Fruit fly (Drosophila melanogaster) whole organism, embryonic: ENCODE data around the gene Vsp37A.

Source experiments
- Atf-2 ChIP-seq: fragments of 200-800 bp; sonication (Bioruptor generic); optimal IDR thresholded peaks from 2 replicates; lab custom pipeline; 2016; ENCODE audit warnings: missing biosample characterization, missing genetic modification characterization
- CG10267 ChIP-seq: fragments of 200-800 bp; sonication (Bioruptor generic); optimal IDR thresholded peaks from 2 replicates; lab custom pipeline; 2018; ENCODE audit warnings: missing biosample characterization, mild to moderate bottlenecking, missing genetic modification characterization, moderate library complexity
- CG11093 ChIP-seq: fragments of 200-800 bp; sonication (Bioruptor generic); IDR thresholded peaks from 3 replicates; pipeline ENCODE4 v1.3.6; 2022; ENCODE audit warnings: missing biosample characterization, missing genetic modification characterization
- CG12391 ChIP-seq: fragments of 200-800 bp; sonication (Bioruptor generic); optimal IDR thresholded peaks from 3 replicates; lab custom pipeline; 2018; ENCODE audit warnings: missing biosample characterization, mild to moderate bottlenecking, missing genetic modification characterization, moderate library complexity
- CG12942 ChIP-seq: fragments of 200-800 bp; sonication (Bioruptor generic); optimal IDR thresholded peaks from 3 replicates; lab custom pipeline; 2016; ENCODE audit warnings: missing biosample characterization, missing genetic modification characterization
- CG14050 ChIP-seq: fragments of 200-800 bp; sonication (Bioruptor generic); IDR thresholded peaks from 3 replicates; pipeline ENCODE4 v1.3.6; 2022; ENCODE audit warnings: missing biosample characterization, missing genetic modification characterization
- CG14710 ChIP-seq: fragments of 200-800 bp; sonication (Bioruptor generic); optimal IDR thresholded peaks from 3 replicates; lab custom pipeline; 2019; ENCODE audit warnings: missing biosample characterization, mild to moderate bottlenecking, missing genetic modification characterization, moderate library complexity
- CG30403 ChIP-seq: fragments of 200-800 bp; sonication (Bioruptor generic); optimal IDR thresholded peaks from 3 replicates; lab custom pipeline; 2016; ENCODE audit warnings: missing biosample characterization, missing genetic modification characterization
- CG3726 ChIP-seq: fragments of 200-800 bp; sonication (Bioruptor generic); IDR thresholded peaks from 3 replicates; pipeline ENCODE4, ENCODE4 v1.3.6; 2022; ENCODE audit warnings: missing biosample characterization, missing genetic modification characterization
- CG3995 ChIP-seq: fragments of 200-800 bp; sonication (Bioruptor generic); optimal IDR thresholded peaks from 3 replicates; lab custom pipeline; 2016; ENCODE audit warnings: missing biosample characterization, missing genetic modification characterization
- CG5180 ChIP-seq: fragments of 200-800 bp; sonication (Bioruptor generic); optimal IDR thresholded peaks from 3 replicates; lab custom pipeline; 2017; ENCODE audit warnings: missing biosample characterization, missing genetic modification characterization, mild to moderate bottlenecking, moderate library complexity, missing genetic modification reagents
- CG6254 ChIP-seq: fragments of 200-800 bp; sonication (Bioruptor generic); optimal IDR thresholded peaks from 3 replicates; lab custom pipeline; 2017; ENCODE audit warnings: mild to moderate bottlenecking, missing biosample characterization, missing genetic modification reagents, missing genetic modification characterization
- CG6765 ChIP-seq: fragments of 200-800 bp; sonication (Bioruptor generic); optimal IDR thresholded peaks from 3 replicates; lab custom pipeline; 2017; ENCODE audit warnings: missing biosample characterization, mild to moderate bottlenecking, missing genetic modification characterization
- CG6813 ChIP-seq: fragments of 200-800 bp; sonication (Bioruptor generic); optimal IDR thresholded peaks from 2 replicates; lab custom pipeline; 2017; ENCODE audit warnings: missing biosample characterization, missing genetic modification characterization, mild to moderate bottlenecking, moderate library complexity, missing genetic modification reagents
- CG7271 ChIP-seq: fragments of 200-800 bp; sonication (Bioruptor generic); optimal IDR thresholded peaks from 2 replicates; lab custom pipeline; 2018; ENCODE audit warnings: missing biosample characterization, mild to moderate bottlenecking, missing genetic modification characterization, moderate library complexity
- CG7357 ChIP-seq: fragments of 200-800 bp; sonication (Bioruptor generic); IDR thresholded peaks from 3 replicates; pipeline ENCODE4 v1.3.6; 2022; ENCODE audit warnings: missing biosample characterization, missing genetic modification characterization
- CG9727 ChIP-seq: fragments of 200-800 bp; sonication (Bioruptor generic); optimal IDR thresholded peaks from 3 replicates; lab custom pipeline; 2017; ENCODE audit warnings: missing biosample characterization, mild to moderate bottlenecking, missing genetic modification characterization
- Camta ChIP-seq: fragments of 200-800 bp; sonication (Bioruptor generic); optimal IDR thresholded peaks from 2 replicates; lab custom pipeline; 2016; ENCODE audit warnings: missing biosample characterization, missing genetic modification characterization
- E2f2 ChIP-seq: fragments of 200-800 bp; sonication (Bioruptor generic); IDR thresholded peaks from 2 replicates; pipeline ENCODE4 v1.3.6; 2022; ENCODE audit warnings: missing biosample characterization, missing genetic modification characterization
- HLH4C ChIP-seq: fragments of 200-800 bp; sonication (Bioruptor generic); IDR thresholded peaks from 3 replicates; pipeline ENCODE4 v1.3.6; 2022; ENCODE audit warnings: missing biosample characterization, missing genetic modification characterization; ENCODE audit not compliant: partially characterized antibody
- Hr78 ChIP-seq, 2 experiments: fragments of 200-800 bp in 1 of 2; fragments of >200 bp in 1 of 2; sonication (Bioruptor generic) in 1 of 2; optimal IDR thresholded peaks; 2 replicates each; lab custom pipeline; 2017 to 2019; ENCODE audit warnings: missing biosample characterization in 2 of 2, missing genetic modification characterization in 2 of 2, mild to moderate bottlenecking in 1 of 2, moderate library complexity in 1 of 2
- Jarid2 ChIP-seq: fragments of 200-800 bp; sonication (Bioruptor generic); optimal IDR thresholded peaks from 3 replicates; lab custom pipeline; 2017; ENCODE audit warnings: mild to moderate bottlenecking, missing biosample characterization, missing genetic modification reagents, missing genetic modification characterization
- MTF-1 ChIP-seq: fragments of 200-800 bp; sonication (Bioruptor generic); optimal IDR thresholded peaks from 2 replicates; lab custom pipeline; 2018; ENCODE audit warnings: missing biosample characterization, mild to moderate bottlenecking, missing genetic modification characterization, borderline replicate concordance
- Max ChIP-seq: fragments of 200-800 bp; sonication (Bioruptor generic); optimal IDR thresholded peaks from 2 replicates; lab custom pipeline; 2016; ENCODE audit warnings: missing biosample characterization, mild to moderate bottlenecking, missing genetic modification characterization
- NC2α ChIP-seq: fragments of 200-800 bp; sonication (Bioruptor generic); optimal IDR thresholded peaks from 2 replicates; lab custom pipeline; 2016; ENCODE audit warnings: missing biosample characterization, missing genetic modification characterization
- NFAT ChIP-seq: fragments of 200-800 bp; sonication (Bioruptor generic); IDR thresholded peaks from 2 replicates; pipeline ENCODE4 v1.3.6; 2022; ENCODE audit warnings: missing biosample characterization, missing genetic modification characterization
- Nf-YB ChIP-seq: fragments of 200-800 bp; sonication (Bioruptor generic); optimal IDR thresholded peaks from 3 replicates; lab custom pipeline; 2019; ENCODE audit warnings: missing biosample characterization, mild to moderate bottlenecking, missing genetic modification characterization, moderate library complexity
- Oli ChIP-seq: fragments of 200-800 bp; sonication (Bioruptor generic); optimal IDR thresholded peaks from 2 replicates; lab custom pipeline; 2018; ENCODE audit warnings: missing biosample characterization, mild to moderate bottlenecking, missing genetic modification characterization, moderate library complexity
- Scr ChIP-seq: fragments of 200-800 bp; sonication (Bioruptor generic); IDR thresholded peaks from 2 replicates; pipeline ENCODE4 v1.3.6; 2022; ENCODE audit warnings: missing biosample characterization, missing genetic modification characterization; ENCODE audit not compliant: partially characterized antibody
- Six4 ChIP-seq: fragments of 200-800 bp; sonication (Bioruptor generic); optimal IDR thresholded peaks from 2 replicates; lab custom pipeline; 2016; ENCODE audit warnings: missing biosample characterization, missing genetic modification characterization
- Sox102F ChIP-seq: fragments of 200-800 bp; sonication (Bioruptor generic); optimal IDR thresholded peaks from 2 replicates; lab custom pipeline; 2018; ENCODE audit warnings: missing biosample characterization, mild to moderate bottlenecking, missing genetic modification characterization, moderate library complexity
- Spps ChIP-seq: fragments of 200-800 bp; sonication (Bioruptor generic); optimal IDR thresholded peaks from 2 replicates; lab custom pipeline; 2018; ENCODE audit warnings: missing biosample characterization, mild to moderate bottlenecking, missing genetic modification characterization
- Stat92E ChIP-seq, 3 experiments: fragments of >200 bp in 2 of 3; fragments of 200-800 bp in 1 of 3; sonication (Bioruptor generic) in 1 of 3; optimal IDR thresholded peaks; 2 replicates each; lab custom pipeline; 2017 to 2019; ENCODE audit warnings: missing biosample characterization in 3 of 3, missing genetic modification characterization in 3 of 3, mild to moderate bottlenecking in 1 of 3, moderate library complexity in 1 of 3
- Usf ChIP-seq: fragments of 200-800 bp; sonication (Bioruptor generic); optimal IDR thresholded peaks from 2 replicates; lab custom pipeline; 2017; ENCODE audit warnings: missing genotype, missing biosample characterization, missing genetic modification characterization
- bowl ChIP-seq: fragments of 200-800 bp; sonication (Bioruptor generic); IDR thresholded peaks from 2 replicates; pipeline ENCODE4 v1.3.6; 2022; ENCODE audit warnings: missing biosample characterization, missing genetic modification characterization
- da ChIP-seq: fragments of 200-800 bp; sonication (Bioruptor generic); optimal IDR thresholded peaks from 2 replicates; lab custom pipeline; 2016; ENCODE audit warnings: missing biosample characterization, missing genetic modification characterization
- dm ChIP-seq: fragments of 200-800 bp; sonication (Bioruptor generic); optimal IDR thresholded peaks from 3 replicates; lab custom pipeline; 2016; ENCODE audit warnings: missing biosample characterization, missing genetic modification characterization
- dmrt99B ChIP-seq: fragments of 200-800 bp; sonication (Bioruptor generic); optimal IDR thresholded peaks from 2 replicates; lab custom pipeline; 2018; ENCODE audit warnings: missing biosample characterization, mild to moderate bottlenecking, missing genetic modification characterization, moderate library complexity
- fd3F ChIP-seq: fragments of 200-800 bp; sonication (Bioruptor generic); optimal IDR thresholded peaks from 2 replicates; lab custom pipeline; 2018; ENCODE audit warnings: missing biosample characterization, mild to moderate bottlenecking, missing genetic modification characterization, moderate library complexity
- gcm2 ChIP-seq: fragments of 200-800 bp; sonication (Bioruptor generic); optimal IDR thresholded peaks from 2 replicates; lab custom pipeline; 2016; ENCODE audit warnings: missing biosample characterization, missing genetic modification characterization
- gt ChIP-seq: fragments of 200-800 bp; sonication (Bioruptor generic); IDR thresholded peaks from 2 replicates; pipeline ENCODE4 v1.3.6; 2022; ENCODE audit warnings: missing biosample characterization, missing genetic modification characterization
- ind ChIP-seq: fragments of 200-800 bp; sonication (Bioruptor generic); optimal IDR thresholded peaks from 3 replicates; lab custom pipeline; 2016; ENCODE audit warnings: missing biosample characterization, missing genetic modification characterization
- lola ChIP-seq, 3 experiments: fragments of >200 bp in 2 of 3; fragments of 200-800 bp in 1 of 3; sonication (Bioruptor generic) in 1 of 3; optimal IDR thresholded peaks; 2 replicates each; lab custom pipeline; 2017 to 2019; ENCODE audit warnings: missing biosample characterization in 3 of 3, missing genetic modification characterization in 3 of 3, mild to moderate bottlenecking in 1 of 3, moderate library complexity in 1 of 3
- luna ChIP-seq: fragments of 200-800 bp; sonication (Bioruptor generic); optimal IDR thresholded peaks from 2 replicates; lab custom pipeline; 2016; ENCODE audit warnings: missing biosample characterization, missing genetic modification characterization
- mirr ChIP-seq: fragments of 200-800 bp; sonication (Bioruptor generic); optimal IDR thresholded peaks from 3 replicates; lab custom pipeline; 2018; ENCODE audit warnings: missing biosample characterization, mild to moderate bottlenecking, missing genetic modification characterization
- nerfin-2 ChIP-seq: fragments of 200-800 bp; sonication (Bioruptor generic); IDR thresholded peaks from 2 replicates; pipeline ENCODE4 v1.3.6; 2022; ENCODE audit warnings: missing biosample characterization, missing genetic modification characterization; ENCODE audit not compliant: partially characterized antibody
- pho ChIP-seq: fragments of 200-800 bp; sonication (Bioruptor generic); optimal IDR thresholded peaks from 2 replicates; lab custom pipeline; 2016; ENCODE audit warnings: missing biosample characterization, missing genetic modification characterization
- psq ChIP-seq: fragments of 200-800 bp; sonication (Bioruptor generic); optimal IDR thresholded peaks from 2 replicates; lab custom pipeline; 2017; ENCODE audit warnings: missing biosample characterization, missing genetic modification characterization
- sens-2 ChIP-seq: fragments of 200-800 bp; sonication (Bioruptor generic); IDR thresholded peaks from 2 replicates; pipeline ENCODE4 v1.3.6; 2022; ENCODE audit warnings: missing biosample characterization, missing genetic modification characterization
- seq ChIP-seq: fragments of 200-800 bp; sonication (Bioruptor generic); IDR thresholded peaks from 2 replicates; pipeline ENCODE4 v1.3.6; 2022; ENCODE audit warnings: missing biosample characterization, missing genetic modification characterization

The Vsp37A gene

DNA sequence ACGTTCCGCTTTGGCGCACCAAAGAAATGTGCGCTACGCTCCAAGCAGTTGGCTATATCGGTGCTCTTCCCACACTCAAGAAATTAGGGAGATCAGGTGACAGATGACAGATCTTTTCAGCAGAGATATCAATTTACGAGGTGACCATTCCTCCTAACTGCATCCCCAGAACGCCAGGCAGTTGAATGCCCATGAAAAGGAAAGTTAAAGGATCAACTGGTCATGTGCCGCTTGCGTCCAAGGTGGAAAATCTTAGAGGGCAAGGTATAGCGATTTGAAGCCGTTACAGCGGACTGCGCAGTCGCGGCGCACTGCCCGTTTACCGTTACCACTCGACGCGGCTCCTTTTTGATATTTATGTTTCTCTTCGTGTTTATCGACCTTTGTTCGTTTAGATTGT, 2.7 kb upstream of the Vsp37A start (continued):
- 0 out of 2 replicates have a peak, but pooled peaks have one; percentile 13 for TF ChIP-seq E2f2 (GFP tag; lab: Robert Waterston, UW)
- TF ChIP-seq da (GFP tag; lab: Kevin White, UChicago) = no peak
- no peak for TF ChIP-seq CG6254 (GFP tag; lab: Kevin White, UChicago)
- TF ChIP-seq CG9727 (GFP tag; lab: Kevin White, UChicago) = peak; percentile 42
- TF ChIP-seq Scr (GFP tag; lab: Robert Waterston, UW) = no peak
- TF ChIP-seq CG7271 (tag; lab: Kevin White, UChicago) = no peak
- no peak for TF ChIP-seq MTF-1 (GFP tag; lab: Kevin White, UChicago)
- TF ChIP-seq NC2α (GFP tag; lab: Kevin White, UChicago) = no peak
- no peak for TF ChIP-seq pho (GFP tag; lab: Kevin White, UChicago)
- no peak for TF ChIP-seq gt (GFP tag; lab: Robert Waterston, UW)
- TF ChIP-seq gcm2 (GFP tag; lab: Kevin White, UChicago) = no peak
- TF ChIP-seq dm (GFP tag; lab: Kevin White, UChicago) = no peak
- TF ChIP-seq Camta (GFP tag; lab: Kevin White, UChicago) = no peak
- peak; percentile 3 for TF ChIP-seq CG5180 (GFP tag; lab: Kevin White, UChicago)
- TF ChIP-seq Stat92E (GFP tag; optimal IDR thresholded peaks at IDR 0.05; lab: Kevin White, UChicago) = no peak
- peak; percentile 26 for TF ChIP-seq dmrt99B (tag; lab: Kevin White, UChicago)
- no peak for TF ChIP-seq CG10267 (tag; lab: Kevin White, UChicago)
- peak; percentile 55 for TF ChIP-seq CG30403 (GFP tag; lab: Kevin White, UChicago)
- no peak for TF ChIP-seq CG12391 (tag; lab: Kevin White, UChicago)
- no peak for TF ChIP-seq Usf
- TF ChIP-seq Hr78 (GFP tag; optimal IDR thresholded peaks at IDR 0.05; lab: Kevin White, UChicago) = no peak
- TF ChIP-seq Atf-2 (GFP tag; lab: Kevin White, UChicago) = no peak
- peak; percentile 22 for TF ChIP-seq Oli (tag; lab: Kevin White, UChicago)
- TF ChIP-seq Six4 = peak; percentile 10
- TF ChIP-seq lola (GFP tag; optimal IDR thresholded peaks at IDR 0.05; lab: Kevin White, UChicago) = peak in 1 of 3 experiments; percentile 18
- TF ChIP-seq sens-2 (GFP tag; lab: Robert Waterston, UW) = no peak
- no peak for TF ChIP-seq seq (GFP tag; lab: Robert Waterston, UW)
- TF ChIP-seq bowl (GFP tag; lab: Robert Waterston, UW) = no peak
- no peak for TF ChIP-seq CG14710 (tag; lab: Kevin White, UChicago)
- no peak for TF ChIP-seq mirr (GFP tag; lab: Kevin White, UChicago)
- TF ChIP-seq CG12942 (GFP tag; lab: Kevin White, UChicago) = peak; percentile 23
- peak; percentile 18 for TF ChIP-seq psq (GFP tag; lab: Kevin White, UChicago)
- TF ChIP-seq CG11093 = no peak
- no peak for TF ChIP-seq fd3F (GFP tag; lab: Kevin White, UChicago)
- no peak for TF ChIP-seq Jarid2 (GFP tag; lab: Kevin White, UChicago)
- no peak for TF ChIP-seq Max (GFP tag; lab: Kevin White, UChicago)
- no peak for TF ChIP-seq CG7357 (GFP tag; lab: Robert Waterston, UW)
- no peak for TF ChIP-seq CG6765 (GFP tag; lab: Kevin White, UChicago)
- TF ChIP-seq CG14050 (GFP tag; lab: Robert Waterston, UW) = no peak
- TF ChIP-seq NFAT (GFP tag; lab: Robert Waterston, UW) = no peak
- no peak for TF ChIP-seq nerfin-2 (GFP tag; lab: Robert Waterston, UW)
- no peak for TF ChIP-seq Sox102F (GFP tag; lab: Kevin White, UChicago)
- no peak for TF ChIP-seq Nf-YB (GFP tag; lab: Kevin White, UChicago)
- TF ChIP-seq CG6813 = no peak
- TF ChIP-seq Spps = no peak
- no peak for TF ChIP-seq CG3995 (GFP tag; lab: Kevin White, UChicago)
- no peak for TF ChIP-seq CG3726
- peak; percentile 51 for TF ChIP-seq ind (GFP tag; lab: Kevin White, UChicago)
- TF ChIP-seq luna = no peak
- no peak for TF ChIP-seq HLH4C (GFP tag; lab: Robert Waterston, UW)
